Worm (Caenorhabditis elegans) whole organism, midembryonic: Measurements from ENCODE around the gene F10C1.8.
"Not testable (repeated sequence)": the region's sequence is repeated elsewhere in the genome, so short reads cannot be mapped to it uniquely, and the experiment has no call there.

Experiments
- T22C8.4 ChIP-seq: fragments of 200-800 bp; sonication (Bioruptor generic); IDR thresholded peaks from 2 replicates; pipeline ENCODE4 v1.3.6; 2022; ENCODE audit warnings: missing genetic modification characterization, missing compliant biosample characterization
- cog-1 ChIP-seq: sonication (generic microtip); optimal IDR thresholded peaks from 2 replicates; lab custom pipeline; 2016; ENCODE audit warnings: missing genetic modification characterization, missing compliant biosample characterization
- flt-1 ChIP-seq: fragments of 200-800 bp; sonication (Bioruptor generic); IDR thresholded peaks from 2 replicates; pipeline ENCODE4 v1.3.6; 2022; ENCODE audit warnings: missing genetic modification characterization, missing compliant biosample characterization
- klf-2 ChIP-seq: fragments of 200-800 bp; sonication (Bioruptor generic); conservative IDR thresholded peaks from 2 replicates; pipeline ENCODE4 v1.3.6; 2022; ENCODE audit warnings: missing genetic modification reagents, missing genetic modification characterization, missing compliant biosample characterization
- med-1 ChIP-seq: sonication (generic microtip); optimal IDR thresholded peaks from 2 replicates; lab custom pipeline; 2017; ENCODE audit warnings: missing genetic modification characterization, mild to moderate bottlenecking, missing compliant biosample characterization, antibody characterized with exemption, missing genetic modification reagents; ENCODE audit not compliant: insufficient read depth
- ref-1 ChIP-seq: fragments of 200-800 bp; sonication (Bioruptor generic); conservative IDR thresholded peaks from 2 replicates; pipeline ENCODE4 v1.3.6; 2022; ENCODE audit warnings: missing genetic modification reagents, missing genetic modification characterization, missing compliant biosample characterization
- tab-1 ChIP-seq: fragments of 200-800 bp; sonication (Bioruptor generic); IDR thresholded peaks from 2 replicates; pipeline ENCODE4 v1.3.6; 2022; ENCODE audit warnings: missing genetic modification characterization, missing compliant biosample characterization
- ztf-23 ChIP-seq: fragments of 200-800 bp; sonication (Bioruptor generic); IDR thresholded peaks from 2 replicates; pipeline ENCODE4 v1.3.6; 2022; ENCODE audit warnings: missing genetic modification reagents, missing genetic modification characterization, missing compliant biosample characterization
- ztf-29 ChIP-seq: fragments of 200-800 bp; sonication (Bioruptor generic); IDR thresholded peaks from 2 replicates; pipeline ENCODE4 v1.3.6; 2022; ENCODE audit warnings: missing genetic modification reagents, missing genetic modification characterization, missing compliant biosample characterization

Gene F10C1.8

DNA sequence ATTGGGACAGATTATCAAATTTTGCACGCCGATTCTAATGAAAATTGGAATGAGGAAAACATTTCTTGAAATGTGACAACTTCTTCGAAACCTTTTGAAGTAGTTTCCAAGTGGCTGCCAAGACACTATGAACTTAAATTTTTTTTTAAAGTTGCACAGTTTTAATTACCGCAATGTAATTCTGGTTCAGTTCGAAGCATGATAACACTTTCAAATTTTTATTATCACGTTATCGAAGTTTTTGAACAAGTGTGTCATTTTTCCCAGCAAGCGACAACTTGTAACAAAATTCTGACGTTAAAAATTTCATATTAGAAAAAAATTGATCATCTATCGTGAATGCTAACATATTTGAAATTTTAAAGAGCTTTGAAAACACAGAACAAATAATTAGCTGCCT lies 11.5 kb upstream of the F10C1.8 start:
- TF ChIP-seq ztf-23, result no peak
- TF ChIP-seq ztf-29 (GFP tag; lab: Robert Waterston, UW), result no peak
- no peak for TF ChIP-seq ref-1 (GFP tag; lab: Robert Waterston, UW)
- no peak for TF ChIP-seq klf-2
- TF ChIP-seq cog-1 (tag; lab: Kevin White, UChicago), result no peak
- TF ChIP-seq tab-1 (GFP tag; lab: Robert Waterston, UW), result no peak
- no peak for TF ChIP-seq flt-1
- TF ChIP-seq med-1, result no peak
- TF ChIP-seq T22C8.4, result no peak

DNA sequence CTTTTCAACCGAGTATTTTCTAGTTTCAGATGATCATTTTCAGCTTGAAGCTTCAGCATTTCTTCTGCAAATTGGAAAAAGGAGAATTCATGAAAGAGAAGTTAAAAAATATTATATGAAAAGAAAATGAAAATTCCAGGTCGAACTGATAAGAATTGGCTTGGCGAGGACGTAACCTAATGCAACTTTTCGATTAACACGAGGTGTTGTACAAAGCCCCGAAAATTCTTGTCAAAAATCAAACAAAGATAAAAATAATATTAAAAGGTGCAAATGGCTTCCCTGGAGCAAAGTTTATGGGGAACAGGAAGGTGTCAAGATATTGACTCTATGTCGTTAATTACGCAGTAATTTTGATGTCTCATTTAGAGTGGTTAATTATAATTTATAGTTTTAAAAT lies 9.9 kb upstream of the F10C1.8 start:
- no peak for TF ChIP-seq ref-1 (GFP tag; lab: Robert Waterston, UW)
- TF ChIP-seq med-1, result no peak
- TF ChIP-seq T22C8.4, result no peak
- no peak for TF ChIP-seq flt-1
- TF ChIP-seq ztf-23, result no peak
- no peak for TF ChIP-seq tab-1 (GFP tag; lab: Robert Waterston, UW)
- no peak for TF ChIP-seq klf-2

DNA sequence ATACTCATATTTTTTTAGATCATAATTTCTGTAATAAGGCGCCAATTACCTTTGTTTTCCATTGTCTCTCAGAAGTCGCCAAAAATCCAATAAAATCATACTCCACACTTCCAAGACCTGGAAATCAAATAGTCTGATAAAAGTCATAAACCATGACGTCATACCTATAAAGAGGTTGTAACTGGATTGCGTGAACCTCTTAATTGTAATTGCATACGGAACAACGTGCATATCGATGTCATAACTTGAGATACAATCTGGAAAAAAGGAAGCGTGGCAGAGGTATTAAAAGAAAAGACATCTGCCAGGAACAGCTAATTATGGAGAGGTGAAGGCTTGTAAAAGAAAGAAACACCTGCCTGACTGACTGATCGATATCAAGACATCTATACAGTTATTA lies 9.2 kb upstream of the F10C1.8 start, which contains the start of gene F10C1.9:
TSS of gene F10C1.9 (minus strand) at position 197 of the 400 bp plus-strand sequence.
- TF ChIP-seq cog-1 (tag; lab: Kevin White, UChicago) (no peak), ref-1 (GFP tag; lab: Robert Waterston, UW) (no peak), ztf-29 (GFP tag; lab: Robert Waterston, UW) (no peak)

DNA sequence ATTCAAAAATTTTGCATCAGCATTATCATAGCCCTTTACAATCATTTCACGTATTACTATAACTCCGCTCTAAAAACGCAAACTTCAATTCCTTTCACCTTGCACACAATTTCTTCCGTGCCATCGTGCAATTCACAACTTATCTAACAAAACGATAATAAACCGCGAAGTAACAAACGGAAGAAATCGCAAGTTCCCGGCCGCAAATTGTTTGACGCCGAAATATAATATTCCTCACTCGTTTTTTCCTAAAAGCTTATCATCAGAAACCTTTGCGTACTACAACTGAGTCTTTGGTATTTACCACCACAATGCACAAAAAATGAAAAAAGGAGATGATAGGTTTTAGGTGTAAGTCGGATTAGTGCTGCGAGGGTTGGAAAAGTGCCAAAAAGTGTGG lies 7.0 kb upstream of the F10C1.8 start:
- TF ChIP-seq ref-1 (GFP tag; lab: Robert Waterston, UW) (no peak), cog-1 (tag; lab: Kevin White, UChicago) (no peak), tab-1 (GFP tag; lab: Robert Waterston, UW) (no peak), ztf-29 (GFP tag; lab: Robert Waterston, UW) (no peak), flt-1 (no peak)

DNA sequence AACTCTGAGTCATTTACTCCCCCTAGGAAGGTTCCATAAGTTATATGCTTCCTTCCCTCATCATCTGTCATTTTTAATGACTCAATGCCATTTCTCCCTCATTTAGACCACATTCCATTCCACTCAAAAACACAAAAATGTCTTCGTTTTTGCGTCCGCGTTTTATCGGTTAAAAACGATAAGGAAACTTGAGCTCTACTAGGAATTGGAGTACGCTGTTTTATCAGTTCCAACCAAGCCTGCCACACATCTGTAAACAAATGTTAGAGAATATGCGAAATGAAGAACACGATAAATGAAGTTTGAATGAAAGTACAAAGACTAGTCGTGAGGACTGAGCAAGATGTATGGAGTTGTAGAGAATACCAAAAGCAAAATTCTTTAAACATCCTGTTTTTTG lies 5.9 kb upstream of the F10C1.8 start:
- TF ChIP-seq klf-2 (no peak), ztf-29 (GFP tag; lab: Robert Waterston, UW) (no peak), flt-1 (no peak), tab-1 (GFP tag; lab: Robert Waterston, UW) (no peak), T22C8.4 (no peak), ref-1 (GFP tag; lab: Robert Waterston, UW) (no peak), cog-1 (tag; lab: Kevin White, UChicago) (no peak), med-1 (no peak), ztf-23 (no peak)

DNA sequence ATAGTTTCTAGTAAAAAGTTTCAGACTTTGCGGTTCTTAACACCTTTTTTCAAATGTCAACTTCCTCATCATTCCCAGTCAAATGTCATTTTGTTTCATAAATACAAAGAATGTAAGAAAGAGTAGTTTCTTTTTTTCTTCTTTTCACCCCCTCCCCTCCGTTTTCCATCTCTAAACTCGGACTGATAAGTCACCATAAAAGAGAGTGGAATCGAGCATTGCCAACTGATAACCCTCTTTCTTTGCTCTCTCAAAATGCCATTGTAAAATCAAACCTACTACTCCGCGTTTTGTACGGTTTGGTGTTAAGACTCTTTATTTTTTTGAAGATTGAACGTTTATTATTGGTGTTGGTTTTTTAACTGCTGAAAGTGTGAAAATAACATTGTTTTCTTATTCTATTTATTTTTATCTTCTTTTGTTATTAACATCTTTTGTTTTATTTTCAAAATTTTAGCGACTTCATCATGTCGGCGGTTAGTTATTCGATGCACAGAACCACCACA lies 4.5 kb upstream of the F10C1.8 start, which contains the start of gene ifb-2:
TSS of gene ifb-2 (plus strand) at position 456 of the 506 bp plus-strand sequence.
- TF ChIP-seq tab-1 (GFP tag; lab: Robert Waterston, UW), result no peak
- no peak for TF ChIP-seq cog-1 (tag; lab: Kevin White, UChicago)
- no peak for TF ChIP-seq ztf-23
- no peak for TF ChIP-seq T22C8.4
- TF ChIP-seq flt-1, result no peak
- TF ChIP-seq ztf-29 (GFP tag; lab: Robert Waterston, UW), result no peak
- TF ChIP-seq med-1, result no peak
- TF ChIP-seq klf-2, result no peak
- TF ChIP-seq ref-1 (GFP tag; lab: Robert Waterston, UW), result no peak

DNA sequence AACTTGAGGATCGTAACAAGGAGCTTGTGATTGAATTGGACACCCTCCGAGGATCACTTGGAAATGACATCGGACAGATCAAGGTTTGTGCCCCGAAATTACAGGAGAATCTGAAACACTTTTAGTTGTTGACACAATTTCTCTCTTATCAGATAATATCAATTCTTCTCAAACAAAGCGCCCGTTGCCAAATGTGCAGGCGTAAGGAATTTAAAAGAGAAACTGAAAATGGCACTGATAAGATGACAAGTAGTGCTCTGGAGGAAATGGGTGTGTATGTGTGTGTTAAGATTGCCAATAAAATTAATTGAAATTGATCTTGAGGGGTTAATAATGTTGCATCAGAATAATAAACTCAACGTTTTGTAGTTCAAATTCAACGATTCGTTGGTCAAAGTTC lies 2.9 kb upstream of the F10C1.8 start:
- TF ChIP-seq cog-1 (tag; lab: Kevin White, UChicago), result no peak
- no peak for TF ChIP-seq tab-1 (GFP tag; lab: Robert Waterston, UW)
- no peak for TF ChIP-seq med-1
- TF ChIP-seq ref-1 (GFP tag; lab: Robert Waterston, UW), result no peak

DNA sequence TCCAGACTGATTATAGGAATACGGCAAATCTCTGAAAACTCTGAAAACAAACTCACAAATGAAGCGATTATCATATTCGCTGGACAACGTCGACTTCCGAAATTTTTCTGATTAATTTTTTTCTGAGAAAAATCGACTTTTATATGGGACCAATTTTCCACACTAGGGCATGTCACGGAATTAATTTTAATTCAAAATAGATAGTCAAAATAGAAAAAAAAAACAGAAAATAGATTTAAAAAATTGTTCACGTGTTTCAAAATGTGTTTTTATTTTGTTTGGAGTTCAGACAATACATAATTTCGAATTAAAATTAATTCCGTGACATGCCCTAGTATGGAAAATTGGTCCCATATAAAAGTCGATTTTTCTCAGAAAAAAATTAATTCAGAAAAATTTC lies 3.4 kb downstream of the F10C1.8 start, which contains the start of the genes F10C1.3 and F10C1.23:
TSS of gene F10C1.3 (minus strand) at position 101 of the 400 bp plus-strand sequence.
TSS of gene F10C1.23 (plus strand) at position 385 of the 400 bp plus-strand sequence.
- TF ChIP-seq ztf-29 (GFP tag; lab: Robert Waterston, UW); ztf-23; T22C8.4: not testable (repeated sequence)

DNA sequence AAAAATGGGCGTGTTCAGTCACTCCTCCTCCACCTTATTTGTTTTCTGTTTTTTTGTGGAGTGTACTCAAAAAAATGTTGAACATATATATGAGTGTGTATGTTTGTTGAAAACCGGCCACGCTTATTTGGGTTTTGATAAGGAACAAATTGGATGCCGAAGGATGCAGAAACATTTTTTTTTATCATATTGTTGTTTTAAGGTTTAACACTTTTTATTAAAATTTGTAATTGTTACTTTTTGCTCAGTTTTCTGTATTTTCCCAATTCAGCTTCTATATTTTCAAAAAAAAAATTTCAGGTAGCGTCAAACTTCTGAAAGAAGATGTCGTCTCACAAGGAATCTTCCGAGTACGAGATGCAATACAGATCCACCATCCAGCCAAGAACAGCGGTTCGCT lies 11.1 kb downstream of the F10C1.8 start, which contains the start of gene ifb-1:
TSS of gene ifb-1 (plus strand) at position 301 of the 400 bp plus-strand sequence.
- TF ChIP-seq tab-1 (GFP tag; lab: Robert Waterston, UW) (no peak), ztf-23 (no peak), cog-1 (tag; lab: Kevin White, UChicago) (no peak), ref-1 (GFP tag; lab: Robert Waterston, UW) (no peak)

DNA sequence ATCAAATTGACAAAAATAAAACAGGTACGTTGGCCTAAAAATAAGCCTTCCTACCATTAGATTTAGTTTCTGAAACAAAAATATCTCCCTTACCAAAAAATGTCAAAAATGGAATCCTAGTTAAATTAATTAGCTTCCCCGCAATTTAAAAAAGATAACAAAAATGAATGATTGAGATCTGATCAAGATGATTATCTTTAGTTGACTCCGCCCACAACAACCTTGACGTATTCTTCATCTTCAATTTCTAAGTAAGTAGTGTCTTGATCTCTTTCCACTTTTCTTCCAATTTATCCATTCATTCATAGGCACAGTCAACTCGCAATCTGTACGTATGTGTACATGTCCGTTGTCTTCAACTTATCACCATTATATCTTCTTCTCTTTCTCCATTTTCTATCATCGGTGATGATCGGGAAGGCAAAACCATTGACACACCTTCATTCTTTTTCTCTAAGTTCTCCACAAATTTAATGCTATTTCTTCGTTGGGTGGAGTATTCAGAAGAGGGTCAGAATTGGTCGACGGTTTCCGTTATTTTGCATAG lies 14.1 kb downstream of the F10C1.8 start:
- no peak for TF ChIP-seq cog-1 (tag; lab: Kevin White, UChicago)
- no peak for TF ChIP-seq klf-2
- no peak for TF ChIP-seq ref-1 (GFP tag; lab: Robert Waterston, UW)
- TF ChIP-seq flt-1, result no peak
- no peak for TF ChIP-seq tab-1 (GFP tag; lab: Robert Waterston, UW)
- no peak for TF ChIP-seq ztf-23
- no peak for TF ChIP-seq T22C8.4
- no peak for TF ChIP-seq ztf-29 (GFP tag; lab: Robert Waterston, UW)
- TF ChIP-seq med-1, result no peak

DNA sequence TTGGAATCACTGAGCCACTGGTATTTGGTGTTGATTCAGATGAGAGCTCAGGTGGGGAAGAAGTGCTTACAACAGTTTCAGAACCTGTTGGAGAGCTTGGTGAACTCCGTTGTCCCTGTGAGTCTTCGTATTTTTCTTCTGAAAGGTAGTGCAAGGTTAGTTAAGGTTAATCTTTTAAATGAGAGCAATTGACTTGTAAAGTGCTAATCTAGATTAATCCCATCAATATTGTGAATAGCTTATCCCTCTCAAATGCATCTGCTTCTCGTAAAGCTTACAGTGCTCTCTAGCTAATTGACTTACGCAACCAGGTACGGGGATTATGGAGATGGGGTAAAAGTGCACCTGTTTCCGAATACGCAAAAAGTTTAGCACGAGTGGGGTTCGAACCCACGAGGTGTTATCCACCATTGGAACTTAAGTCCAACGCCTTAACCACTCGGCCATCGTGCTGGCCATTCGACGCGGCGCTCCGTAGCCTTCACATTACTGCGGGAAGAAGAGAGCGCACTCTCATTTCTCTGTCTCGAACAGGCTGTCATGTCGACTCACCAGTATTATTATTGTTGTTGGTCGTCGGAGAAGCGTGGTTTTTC lies 18.4 kb downstream of the F10C1.8 start:
- TF ChIP-seq tab-1 (GFP tag; lab: Robert Waterston, UW) (peak; percentile 82), klf-2 (no peak; the same call in 1 of the 2 replicates), med-1 (no peak), ztf-29 (GFP tag; lab: Robert Waterston, UW) (peak; percentile 50; the same call in 1 of the 2 replicates), T22C8.4 (peak; percentile 41; the same call in 1 of the 2 replicates), ztf-23 (peak; percentile 80), ref-1 (GFP tag; lab: Robert Waterston, UW) (0 out of 2 replicates have a peak, but pooled peaks have one; percentile 39), flt-1 (peak; percentile 80; the same call in 1 of the 2 replicates), cog-1 (tag; lab: Kevin White, UChicago) (peak; percentile 11)
